Fruit fly (Drosophila melanogaster): ENCODE measurements around the gene LysX.

Gene LysX

DNA sequence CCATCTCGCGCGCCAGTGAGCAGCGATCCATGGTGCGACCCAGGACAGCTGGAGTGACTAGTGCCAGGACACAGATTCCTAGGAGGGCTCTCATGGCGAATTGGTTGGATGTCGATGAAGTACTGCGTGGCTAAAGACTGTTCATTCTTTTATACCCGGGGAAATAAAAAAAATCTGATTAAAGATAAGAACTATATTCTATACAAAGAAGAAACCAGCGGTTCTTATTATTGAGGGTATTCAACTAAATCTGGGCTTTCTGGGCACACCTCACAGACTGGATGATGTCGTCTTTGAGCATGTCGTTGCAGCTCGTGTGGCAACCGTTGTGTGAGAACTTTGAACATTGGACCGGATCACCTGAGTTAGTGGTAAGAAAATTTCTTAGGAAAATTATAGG, at the start of gene LysX:
LysX (minus strand) TSS at position 101 of the 400 bp plus-strand sequence.
- no peak for TF ChIP-seq noc (tag; optimal IDR thresholded peaks at IDR 0.05)

DNA sequence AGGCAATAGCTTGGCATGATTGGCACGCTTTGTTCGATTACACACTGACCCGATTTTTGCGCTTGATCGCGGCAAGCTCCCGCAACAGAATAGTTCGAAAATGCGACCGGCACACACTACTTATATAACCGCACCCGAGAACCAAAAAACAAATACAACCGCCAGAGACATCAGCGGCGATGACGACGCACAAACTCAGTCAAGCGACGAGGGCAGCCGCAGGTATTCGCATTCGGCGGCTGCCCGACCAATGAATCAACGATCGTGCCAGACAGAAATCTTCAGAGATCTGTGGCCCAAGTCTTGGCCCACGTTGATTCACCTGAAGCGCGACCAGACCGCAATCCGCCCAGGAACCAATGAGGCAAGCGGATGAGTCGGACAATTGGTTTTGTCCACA, 43.1 kb upstream of the LysX start, which contains the start of gene CG9192:
CG9192 (minus strand) TSS at position 101 of the 400 bp plus-strand sequence.
- TF ChIP-seq noc (tag; optimal IDR thresholded peaks at IDR 0.05), result no peak

DNA sequence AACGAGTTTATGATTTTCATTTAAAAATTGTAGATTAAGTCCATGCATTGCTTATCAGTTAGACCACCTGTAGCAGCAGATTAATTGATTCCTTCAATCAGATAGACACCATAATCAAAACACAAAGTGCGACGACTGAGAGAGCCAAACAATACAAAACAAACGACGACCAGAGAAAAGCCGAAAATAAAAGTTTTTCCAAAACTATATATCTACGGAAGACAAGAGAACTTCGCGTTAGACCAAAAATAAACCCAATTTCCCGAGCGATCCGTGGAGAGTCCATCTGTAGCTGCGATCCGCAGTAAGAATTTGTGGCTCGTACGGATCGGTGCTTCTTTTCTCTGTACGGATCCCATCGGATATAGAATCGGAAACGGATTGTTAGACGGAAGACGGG, 40.3 kb upstream of the LysX start, which contains the start of gene galene:
galene (plus strand) TSS at position 301 of the 400 bp plus-strand sequence.
- no peak for TF ChIP-seq noc (tag; optimal IDR thresholded peaks at IDR 0.05)

DNA sequence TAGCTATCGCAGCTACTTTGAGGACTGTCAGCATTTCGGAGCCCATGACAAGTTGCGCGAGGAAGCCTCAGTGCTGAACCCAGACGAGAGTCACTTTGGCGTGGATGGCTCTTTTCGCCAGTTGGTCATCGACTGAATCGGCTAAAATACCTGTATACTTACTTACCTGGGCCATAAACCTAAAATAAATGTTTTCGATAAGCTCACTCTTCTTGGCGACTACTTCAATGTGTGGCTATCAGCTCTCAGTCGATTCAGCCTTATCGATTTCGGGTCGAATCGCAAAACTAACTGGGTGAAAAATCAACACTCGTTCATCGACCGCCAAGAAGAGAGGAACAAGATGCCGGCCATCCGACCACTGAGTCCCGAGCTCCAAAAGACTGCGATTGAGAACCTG, 38.7 kb upstream of the LysX start, which contains the start of gene CG33966:
CG33966 (plus strand) TSS at position 301 of the 400 bp plus-strand sequence.
- no peak for TF ChIP-seq noc (tag; optimal IDR thresholded peaks at IDR 0.05)

DNA sequence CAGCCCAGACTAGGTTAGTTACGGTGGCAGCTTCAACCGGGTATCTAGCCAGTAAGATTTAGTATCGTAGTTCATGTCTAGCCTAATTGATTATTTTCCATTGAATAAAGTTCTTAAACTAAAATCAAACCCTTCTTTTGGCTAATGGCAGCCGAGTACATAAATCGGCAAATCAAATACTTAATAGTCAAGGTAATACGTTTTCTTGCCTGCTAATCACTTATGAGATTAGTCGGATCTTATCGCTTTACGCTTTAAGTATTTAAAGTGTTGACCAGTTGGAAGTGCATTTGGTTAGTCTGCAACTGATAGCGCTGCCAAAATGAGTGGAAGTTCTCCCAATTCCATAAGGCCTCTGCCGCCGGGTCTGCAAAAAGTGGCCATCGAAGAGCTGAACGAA, 37.5 kb upstream of the LysX start, which contains the start of gene CG33965:
CG33965 (plus strand) TSS at position 301 of the 400 bp plus-strand sequence.
- TF ChIP-seq noc (tag; optimal IDR thresholded peaks at IDR 0.05), result no peak

- TF ChIP-seq noc (tag; optimal IDR thresholded peaks at IDR 0.05), result no peak
These were observed 32.2 kb upstream of the LysX start, which contains the start of gene LysS for dm6 chr3L:1227303-1227797. LysS (plus strand) TSS chr3L:1227747.

dm6 chr3L:1218596-1218995, 23.5 kb upstream of the LysX start, which contains the start of gene LysP:
LysP (minus strand) TSS chr3L:1218696.
- no peak for TF ChIP-seq noc (tag; optimal IDR thresholded peaks at IDR 0.05)

dm6 chr3L:1216460-1216859, 21.4 kb upstream of the LysX start:
- TF ChIP-seq noc (tag; optimal IDR thresholded peaks at IDR 0.05), result no peak

DNA sequence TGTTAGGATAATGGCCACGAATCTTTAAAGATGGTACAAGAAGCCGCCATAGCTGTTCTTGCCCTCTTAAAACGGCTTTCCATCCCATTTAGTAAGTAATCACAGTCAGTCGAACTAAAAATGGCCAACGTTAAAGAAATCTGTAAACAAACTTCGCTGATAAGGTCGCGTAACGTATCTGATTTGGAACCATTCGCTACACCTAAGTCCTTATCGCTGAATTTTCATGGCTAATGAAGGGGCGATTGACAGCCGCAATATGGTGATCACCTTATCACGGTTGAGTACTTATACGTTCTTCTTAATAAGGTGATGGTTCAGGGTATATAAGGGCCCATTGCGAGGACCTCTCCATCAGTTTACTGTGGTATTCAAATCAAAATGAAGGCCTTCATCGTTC, 17.5 kb upstream of the LysX start, which contains the start of gene LysE:
LysE (plus strand) TSS at position 257 of the 400 bp plus-strand sequence.
- TF ChIP-seq noc (tag; optimal IDR thresholded peaks at IDR 0.05), result no peak

DNA sequence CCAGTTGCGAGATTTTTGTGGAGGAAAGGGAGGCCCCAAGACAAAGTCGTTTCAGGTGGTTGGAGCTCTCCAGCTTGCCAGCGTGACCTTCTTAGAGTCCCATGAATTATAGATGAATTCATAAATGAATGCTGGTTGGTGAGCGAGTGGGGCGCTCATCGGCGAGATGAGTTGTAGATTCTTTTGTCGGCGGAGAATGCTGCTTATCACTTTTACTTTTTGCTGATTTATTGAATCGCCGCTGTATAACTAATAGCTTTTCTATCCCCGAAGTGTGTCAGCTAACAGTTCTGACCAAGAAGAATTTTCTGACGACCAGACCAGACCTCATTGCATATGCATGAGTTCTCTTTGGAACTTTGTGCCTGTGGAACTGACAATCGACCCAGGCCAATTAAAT, 17.0 kb upstream of the LysX start:
- no peak for TF ChIP-seq noc (tag; optimal IDR thresholded peaks at IDR 0.05)

DNA sequence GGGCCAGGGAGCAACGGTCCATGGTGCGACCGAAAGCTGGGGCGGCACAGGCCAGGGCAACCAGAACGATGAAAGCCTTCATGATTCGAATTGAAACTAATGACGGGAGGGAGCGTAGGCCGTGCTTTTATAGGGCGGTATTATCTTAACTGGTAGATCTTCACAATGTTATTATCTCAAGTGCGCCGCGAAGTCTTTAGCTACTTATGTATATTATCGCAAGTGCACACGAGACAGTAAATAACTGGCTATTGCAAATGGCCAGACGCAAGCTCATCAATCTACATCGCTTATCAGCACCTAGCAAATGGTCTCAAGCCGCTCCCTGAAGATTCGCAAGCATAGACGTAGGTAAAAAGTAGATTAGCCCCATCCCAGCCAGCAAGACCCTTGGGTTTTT, 16.0 kb upstream of the LysX start, which contains the start of gene LysD:
LysD (minus strand) TSS at position 101 of the 400 bp plus-strand sequence.
- no peak for TF ChIP-seq noc (tag; optimal IDR thresholded peaks at IDR 0.05)

DNA sequence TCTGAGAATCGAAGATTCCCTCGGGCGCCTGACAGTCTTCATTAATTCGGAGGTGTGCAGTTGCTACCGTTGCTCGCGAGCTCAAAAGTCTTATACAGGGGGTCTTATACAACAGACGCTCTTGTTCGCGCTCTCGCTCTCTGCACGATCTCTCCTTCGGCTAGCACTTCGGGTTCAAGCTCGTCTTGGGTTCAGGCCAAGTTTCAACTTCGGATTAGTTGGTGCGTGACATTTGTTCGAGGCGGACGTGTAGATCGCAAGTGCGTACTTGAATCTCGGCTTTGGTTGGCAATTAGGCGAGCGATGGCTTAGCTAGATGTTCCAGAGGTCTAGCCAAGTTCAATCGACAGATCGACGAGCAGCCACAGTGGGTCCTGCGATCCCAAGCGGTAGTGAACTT, 13.1 kb upstream of the LysX start:
- no peak for TF ChIP-seq noc (tag; optimal IDR thresholded peaks at IDR 0.05)

- no peak for TF ChIP-seq noc (tag; optimal IDR thresholded peaks at IDR 0.05)
These were observed 11.8 kb upstream of the LysX start, which contains the start of gene LysB for dm6 chr3L:1206682-1207421. LysB (plus strand) TSS chr3L:1207371.

DNA sequence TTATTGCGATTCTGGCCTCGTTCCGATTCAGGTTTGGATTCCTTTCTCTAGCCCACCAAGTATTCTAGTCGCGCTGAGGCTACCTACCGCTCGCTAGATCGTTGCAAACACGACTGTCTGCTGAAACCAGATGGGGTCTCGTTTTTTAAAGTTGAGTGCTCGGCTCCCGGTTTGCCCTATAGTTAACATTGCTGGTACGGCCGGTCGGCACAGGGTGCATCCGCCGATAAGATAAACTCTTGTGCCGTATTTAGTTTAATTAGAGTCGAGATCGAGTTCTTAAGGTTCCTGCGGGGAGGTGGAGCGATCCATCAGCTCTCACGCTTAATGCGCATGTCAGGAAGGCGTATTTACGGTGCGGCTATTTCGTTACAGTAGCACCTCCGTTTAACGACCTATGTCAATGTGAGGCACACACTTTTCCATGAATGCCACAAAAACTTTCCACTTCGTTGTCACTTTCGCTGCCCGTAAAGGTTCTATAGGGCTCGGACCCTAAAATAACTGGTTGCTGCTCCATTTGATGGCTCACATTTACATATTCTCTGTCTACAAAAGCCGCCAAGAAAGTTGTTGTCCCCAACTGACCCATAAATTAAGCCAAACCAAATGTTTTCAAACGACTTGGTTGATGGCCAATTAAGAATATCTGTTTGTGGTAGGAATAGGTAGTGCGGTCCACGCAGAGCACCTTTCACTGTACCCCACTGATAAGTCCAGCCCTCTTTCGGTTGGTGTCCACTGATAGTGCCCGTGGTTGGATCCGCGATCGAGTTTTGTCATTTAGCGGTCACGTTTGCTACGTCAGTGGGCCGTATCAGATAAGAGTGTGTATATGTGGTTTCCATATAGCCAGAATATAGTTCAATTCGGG, 9.8 kb upstream of the LysX start, which contains the start of gene CG9119:
CG9119 (minus strand) TSS at position 122 of the 874 bp plus-strand sequence.
- TF ChIP-seq noc (tag; optimal IDR thresholded peaks at IDR 0.05), result peak; percentile 96

DNA sequence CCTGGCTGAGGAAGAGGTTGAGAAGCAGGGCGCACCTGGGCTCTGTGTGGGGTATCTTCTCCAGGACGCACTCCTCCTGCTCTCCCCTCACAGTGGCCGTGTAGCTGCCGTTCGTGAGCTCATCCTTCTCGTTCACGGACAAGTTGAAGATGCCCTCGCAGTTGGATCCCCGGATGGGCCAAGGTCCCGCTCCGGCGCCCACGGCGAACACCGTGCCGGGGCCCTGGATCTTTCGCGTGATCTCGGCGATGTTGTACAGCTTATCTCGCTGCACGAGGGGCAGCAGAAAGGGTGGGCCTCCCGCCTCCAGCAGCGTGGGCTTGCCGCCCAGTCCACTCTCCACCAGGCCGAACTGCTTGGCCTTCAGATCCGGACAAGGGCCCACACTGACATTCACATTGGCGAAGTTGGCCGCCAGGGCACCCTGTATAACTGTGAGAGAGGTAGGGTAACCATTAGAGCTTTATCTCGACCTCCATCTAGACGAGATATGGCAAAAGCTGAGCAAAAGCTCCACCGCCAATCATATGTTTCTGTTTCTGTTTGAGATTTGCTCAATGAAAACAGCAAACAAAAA, 8.8 kb upstream of the LysX start:
- TF ChIP-seq noc (tag; optimal IDR thresholded peaks at IDR 0.05), result no peak

All from whole organism, larva.